Worm (Caenorhabditis elegans) whole organism, early embryonic: Measurements from ENCODE around the gene F48G7.10.

Source experiments
- B0310.2 ChIP-seq: sonication (generic microtip); optimal IDR thresholded peaks from 2 replicates; lab custom pipeline; 2016; ENCODE audit warnings: mild to moderate bottlenecking, missing genetic modification characterization, missing compliant biosample characterization
- F13C5.2 ChIP-seq: sonication (generic microtip); optimal IDR thresholded peaks from 2 replicates; lab custom pipeline; 2017; ENCODE audit warnings: mild to moderate bottlenecking, missing genetic modification characterization, inconsistent platforms, missing compliant biosample characterization
- aly-1 ChIP-seq: sonication (generic microtip); optimal IDR thresholded peaks from 2 replicates; lab custom pipeline; 2016; ENCODE audit warnings: missing genetic modification characterization, missing compliant biosample characterization
- ama-1 ChIP-seq: fragments of 150-350 bp; optimal IDR thresholded peaks from 2 replicates; lab custom pipeline; 2014
- ceh-36 ChIP-seq: sonication (generic microtip); optimal IDR thresholded peaks from 2 replicates; lab custom pipeline; 2016; ENCODE audit warnings: missing genetic modification characterization, inconsistent platforms, missing compliant biosample characterization
- ets-7 ChIP-seq: sonication (generic microtip); optimal IDR thresholded peaks from 2 replicates; lab custom pipeline; 2016; ENCODE audit warnings: missing genotype, missing genetic modification characterization, missing compliant biosample characterization
- flt-1 ChIP-seq: fragments of 200-800 bp; sonication (Bioruptor generic); IDR thresholded peaks from 2 replicates; pipeline ENCODE4 v1.3.6; 2022; ENCODE audit warnings: missing genetic modification characterization, missing compliant biosample characterization
- hmbx-1 ChIP-seq: sonication (generic microtip); optimal IDR thresholded peaks from 2 replicates; lab custom pipeline; 2016; ENCODE audit warnings: mild to moderate bottlenecking, missing genetic modification characterization, missing compliant biosample characterization
- hmg-4 ChIP-seq: fragments of 200-800 bp; sonication (Bioruptor generic); optimal IDR thresholded peaks from 2 replicates; lab custom pipeline; 2018; ENCODE audit warnings: mild to moderate bottlenecking, missing genetic modification characterization, missing compliant biosample characterization
- hnd-1 ChIP-seq: sonication (generic microtip); optimal IDR thresholded peaks from 2 replicates; lab custom pipeline; 2016; ENCODE audit warnings: missing genetic modification characterization, missing compliant biosample characterization
- pes-1 ChIP-seq: fragments of 200-800 bp; sonication (Bioruptor generic); IDR thresholded peaks from 2 replicates; pipeline ENCODE4 v1.3.6; 2022; ENCODE audit warnings: missing genetic modification reagents, missing genetic modification characterization, missing compliant biosample characterization
- sea-1 ChIP-seq: fragments of 200-800 bp; sonication (Bioruptor generic); conservative IDR thresholded peaks from 2 replicates; pipeline ENCODE4 v1.3.6; 2022; ENCODE audit warnings: missing genetic modification characterization, missing compliant biosample characterization
- tra-4 ChIP-seq: sonication (generic microtip); optimal IDR thresholded peaks from 2 replicates; lab custom pipeline; 2017; ENCODE audit warnings: missing genetic modification characterization, missing compliant biosample characterization

The F48G7.10 gene

ce11 chrV:587818-588217 lies 46.9 kb downstream of the F48G7.10 start, which contains the start of gene K06H6.1:
Gene K06H6.1 (plus strand): TSS chrV:588118.
- no peak for TF ChIP-seq B0310.2
- TF ChIP-seq hmbx-1 (tag; lab: Kevin White, UChicago) = no peak
- TF ChIP-seq tra-4 (tag; lab: Kevin White, UChicago) = no peak
- no peak for TF ChIP-seq flt-1 (GFP tag; lab: Robert Waterston, UW)
- no peak for TF ChIP-seq ets-7 (tag; lab: Kevin White, UChicago)
- TF ChIP-seq hmg-4 (GFP tag; lab: Kevin White, UChicago) = no peak
- no peak for TF ChIP-seq hnd-1

DNA sequence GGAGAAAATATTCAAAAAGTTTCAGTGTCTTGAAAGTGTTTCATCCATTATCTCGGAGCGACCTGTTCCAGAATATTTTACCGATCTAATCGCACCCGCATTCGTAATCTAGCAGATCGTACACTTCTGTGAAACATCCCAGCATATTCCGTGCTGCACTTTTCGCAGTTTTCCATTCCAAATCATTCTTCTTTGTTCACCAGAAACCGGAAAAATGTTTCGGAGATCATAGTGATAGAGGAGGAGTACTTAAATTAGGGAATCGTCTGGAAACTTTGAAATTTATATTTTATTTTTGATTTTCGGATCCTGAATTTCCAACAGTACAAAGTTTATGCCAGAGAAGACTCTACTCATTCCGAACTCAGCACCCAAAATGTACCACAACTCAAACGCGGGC lies 49.3 kb downstream of the F48G7.10 start, which contains the start of gene K06H6.2:
Gene K06H6.2, plus strand, starts transcription at position 301 of the 400 bp plus-strand sequence.
- no peak for TF ChIP-seq B0310.2
- no peak for TF ChIP-seq tra-4 (tag; lab: Kevin White, UChicago)
- no peak for TF ChIP-seq ceh-36
- no peak for TF ChIP-seq pes-1 (GFP tag; lab: Robert Waterston, UW)
- TF ChIP-seq aly-1 (tag; lab: Kevin White, UChicago) = no peak
- no peak for TF ChIP-seq F13C5.2 (tag; lab: Kevin White, UChicago)
- TF ChIP-seq hmg-4 (GFP tag; lab: Kevin White, UChicago) = no peak
- TF ChIP-seq ama-1 (lab: Kevin White, UChicago) = no peak
- TF ChIP-seq hnd-1 = no peak
- no peak for TF ChIP-seq sea-1 (GFP tag; lab: Robert Waterston, UW)
